Fruit fly (Drosophila melanogaster): ENCODE data around the gene Spp.
A peak's percentile ranks its signal among the peaks of the same experiment; 100 is the strongest.

Spp gene

dm6 chr2L:568030-568429 lies 23.6 kb upstream of the Spp start, which contains the start of the genes Nle and Sf3b1 (continued):
- TF ChIP-seq Jarid2 (GFP tag; optimal IDR thresholded peaks at IDR 0.05), result no peak
- no peak for TF ChIP-seq PHDP (tag; optimal IDR thresholded peaks at IDR 0.05)
- no peak for TF ChIP-seq pita (GFP tag; optimal IDR thresholded peaks at IDR 0.05)
- peak; percentile 82 for TF ChIP-seq CG4617 (GFP tag; optimal IDR thresholded peaks at IDR 0.05; ENCODE audit: borderline replicate concordance)
- TF ChIP-seq CG10366 (GFP tag; IDR thresholded peaks at IDR 0.05), result peak; percentile 8; the same call in 1 of the 2 replicates
- peak; percentile 88 for TF ChIP-seq HLH4C (GFP tag; IDR thresholded peaks at IDR 0.05; ENCODE audit: partially characterized antibody)
- TF ChIP-seq sc (optimal IDR thresholded peaks at IDR 0.05), result no peak
- TF ChIP-seq sc (GFP tag; optimal IDR thresholded peaks at IDR 0.05), result no peak
- peak; percentile 35 for TF ChIP-seq CG13624 (GFP tag; optimal IDR thresholded peaks at IDR 0.05)
- no peak for TF ChIP-seq CG31388 (GFP tag; optimal IDR thresholded peaks at IDR 0.05)
- peak; percentile 89 for TF ChIP-seq Bgb (GFP tag; IDR thresholded peaks at IDR 0.05; ENCODE audit: partially characterized antibody)
- peak; percentile 80 for TF ChIP-seq nerfin-2 (GFP tag; IDR thresholded peaks at IDR 0.05; ENCODE audit: partially characterized antibody)
- peak; percentile 24 for TF ChIP-seq ems (GFP tag; optimal IDR thresholded peaks at IDR 0.05)
- TF ChIP-seq dm (GFP tag; optimal IDR thresholded peaks at IDR 0.05), result peak; percentile 89
- peak; percentile 70 for TF ChIP-seq ato (GFP tag; IDR thresholded peaks at IDR 0.05; ENCODE audit: partially characterized antibody)
- TF ChIP-seq CG18011 (GFP tag; optimal IDR thresholded peaks at IDR 0.05), result peak; percentile 53
- TF ChIP-seq HmgD (GFP tag; optimal IDR thresholded peaks at IDR 0.05), result no peak
- no peak for TF ChIP-seq abd-A (tag; optimal IDR thresholded peaks at IDR 0.05)
- TF ChIP-seq croc (GFP tag; conservative IDR thresholded peaks at IDR 0.05), result 0 out of 3 replicates have a peak, but pooled peaks have one; percentile 21
- peak; percentile 72 for TF ChIP-seq CG30403 (GFP tag; optimal IDR thresholded peaks at IDR 0.05)
- 0 out of 2 replicates have a peak, but pooled peaks have one; percentile 2 for TF ChIP-seq CG17328 (GFP tag; IDR thresholded peaks at IDR 0.05)
- TF ChIP-seq tgo (GFP tag; IDR thresholded peaks at IDR 0.05), result no peak
- TF ChIP-seq CG11398 (GFP tag; optimal IDR thresholded peaks at IDR 0.05), result no peak
- TF ChIP-seq gsb (GFP tag; IDR thresholded peaks at IDR 0.05), result no peak
- TF ChIP-seq CG11456 (GFP tag; IDR thresholded peaks at IDR 0.05), result no peak
- no peak for TF ChIP-seq ac (GFP tag; optimal IDR thresholded peaks at IDR 0.05)
- TF ChIP-seq CG3838 (GFP tag; optimal IDR thresholded peaks at IDR 0.05), result no peak
- TF ChIP-seq CG10565 (GFP tag; optimal IDR thresholded peaks at IDR 0.05), result no peak
- TF ChIP-seq disco-r (GFP tag; optimal IDR thresholded peaks at IDR 0.05), result no peak
- no peak for TF ChIP-seq D19B (GFP tag; optimal IDR thresholded peaks at IDR 0.05)
- TF ChIP-seq Stat92E (GFP tag; optimal IDR thresholded peaks at IDR 0.05), result peak in 1 of 3 experiments; percentile 35
- TF ChIP-seq mld (GFP tag; IDR thresholded peaks at IDR 0.05; ENCODE audit: partially characterized antibody), result peak; percentile 81; the same call in 2 of the 3 replicates
- no peak for TF ChIP-seq CG18476 (GFP tag; optimal IDR thresholded peaks at IDR 0.05)
- no peak for TF ChIP-seq NK7.1 (GFP tag; optimal IDR thresholded peaks at IDR 0.05)
- TF ChIP-seq Hr3 (GFP tag; optimal IDR thresholded peaks at IDR 0.05), result peak; percentile 39
- TF ChIP-seq CG8089 (GFP tag; optimal IDR thresholded peaks at IDR 0.05), result peak; percentile 5
- TF ChIP-seq CG10431 (GFP tag; optimal IDR thresholded peaks at IDR 0.05), result no peak
- no peak for TF ChIP-seq CG10321 (GFP tag; IDR thresholded peaks at IDR 0.05)
- TF ChIP-seq Hmr (GFP tag; optimal IDR thresholded peaks at IDR 0.05), result no peak
- TF ChIP-seq jumu (GFP tag; optimal IDR thresholded peaks at IDR 0.05), result peak; percentile 37
- TF ChIP-seq Sry-δ (GFP tag; optimal IDR thresholded peaks at IDR 0.05), result peak; percentile 93
- no peak for TF ChIP-seq CG15073 (GFP tag; optimal IDR thresholded peaks at IDR 0.05)
- TF ChIP-seq CkIIα-i1 (GFP tag; IDR thresholded peaks at IDR 0.05), result no peak
- no peak for TF ChIP-seq CG11696 (GFP tag; IDR thresholded peaks at IDR 0.05)
- TF ChIP-seq B-H1 (GFP tag; IDR thresholded peaks at IDR 0.05), result no peak
- TF ChIP-seq CG7928 (GFP tag; optimal IDR thresholded peaks at IDR 0.05), result peak; percentile 4
- peak; percentile 57 for TF ChIP-seq E2f2 (GFP tag; IDR thresholded peaks at IDR 0.05)
- TF ChIP-seq Ets65A (GFP tag), result peak; percentile 91
- TF ChIP-seq klu (GFP tag; IDR thresholded peaks at IDR 0.05), result peak; percentile 15; the same call in 1 of the 2 replicates
- TF ChIP-seq NfI (GFP tag; optimal IDR thresholded peaks at IDR 0.05), result no peak
- no peak for TF ChIP-seq lab (GFP tag; optimal IDR thresholded peaks at IDR 0.05)

Data from whole organism, embryonic.